Fruit fly (Drosophila melanogaster) whole organism: ENCODE results near the gene Hus1-like.
A peak's percentile ranks its signal among the peaks of the same experiment; 100 is the strongest.

Experiments
- CG8478 ChIP-seq: fragments of >200 bp; optimal IDR thresholded peaks from 2 replicates; lab custom pipeline; 2018; ENCODE audit warnings: inconsistent platforms
- EcR ChIP-seq, 2 experiments: fragments of >200 bp; optimal IDR thresholded peaks; 2 replicates each; lab custom pipeline; 2017; ENCODE audit warnings: missing biosample characterization in 2 of 2, missing genetic modification characterization in 2 of 2, missing genetic modification reagents in 2 of 2
- pan ChIP-seq: fragments of >200 bp; optimal IDR thresholded peaks from 2 replicates; lab custom pipeline; 2017
- psq ChIP-seq: fragments of >200 bp; optimal IDR thresholded peaks from 2 replicates; lab custom pipeline; 2017
- usp ChIP-seq: fragments of >200 bp; optimal IDR thresholded peaks from 2 replicates; lab custom pipeline; 2017; ENCODE audit warnings: missing biosample characterization, missing genetic modification characterization, mixed read lengths

DNA sequence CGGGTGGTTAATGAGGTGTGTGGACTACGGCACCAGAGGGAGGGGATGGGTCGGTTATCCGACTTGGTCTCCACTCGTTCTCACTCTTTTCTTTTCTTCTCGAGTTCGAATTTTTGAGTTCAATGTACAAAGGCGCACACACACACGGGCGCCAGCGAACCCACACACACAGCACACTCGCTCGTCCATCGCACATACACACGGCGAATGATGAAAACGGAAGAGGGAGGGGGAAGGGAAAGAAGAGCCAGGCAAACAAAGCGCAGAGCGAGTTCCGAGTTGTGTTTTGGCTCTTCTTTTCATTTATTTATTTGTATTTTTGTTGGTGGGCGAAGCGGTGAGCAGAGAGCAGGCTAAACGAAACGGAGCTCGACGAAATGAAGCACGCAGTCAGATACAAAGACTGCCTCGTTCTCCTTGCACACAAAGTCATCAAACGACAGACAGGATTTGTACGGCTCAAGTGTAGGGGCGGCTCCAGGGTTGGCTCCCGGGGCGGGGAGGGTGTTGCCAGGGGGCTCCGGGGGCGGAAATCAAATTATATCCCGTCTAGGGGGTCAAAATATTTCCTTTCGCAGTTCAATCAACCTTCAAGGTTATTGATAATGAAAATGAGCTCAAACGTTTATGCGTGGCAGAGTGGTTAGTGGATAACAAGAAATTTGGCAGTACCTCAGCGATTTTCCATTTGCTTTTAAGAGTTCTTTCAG lies 1.8 kb downstream of the Hus1-like start:
- no peak for TF ChIP-seq CG8478 (lab: Kevin White, UChicago)
- TF ChIP-seq pan (lab: Kevin White, UChicago), result no peak
- no peak for TF ChIP-seq psq (lab: Kevin White, UChicago)
- TF ChIP-seq EcR (GFP tag; optimal IDR thresholded peaks at IDR 0.05; lab: Kevin White, UChicago), result peak; percentile 84 to 87
- no peak for TF ChIP-seq usp (GFP tag; lab: Kevin White, UChicago)
